Worm (Caenorhabditis elegans) whole organism, late embryonic: ENCODE measurements around the gene egli-1.

Experiments used
- hlh-15 ChIP-seq: sonication (generic microtip); optimal IDR thresholded peaks from 2 replicates; lab custom pipeline; 2016; ENCODE audit warnings: missing genetic modification characterization, missing compliant biosample characterization
- nfya-1 ChIP-seq: sonication (generic microtip); optimal IDR thresholded peaks from 2 replicates; lab custom pipeline; 2017; ENCODE audit warnings: missing genetic modification characterization, mild to moderate bottlenecking, missing compliant biosample characterization, antibody characterized with exemption, moderate library complexity
- pha-2 ChIP-seq: sonication (generic microtip); optimal IDR thresholded peaks from 2 replicates; lab custom pipeline; 2017; ENCODE audit warnings: mild to moderate bottlenecking, missing genetic modification characterization, missing compliant biosample characterization

ce11 chrII:9319058-9319915, 4.5 kb upstream of the egli-1 start, which contains the start of the genes csa-1 and wdfy-2:
- no peak for TF ChIP-seq pha-2 (tag; lab: Kevin White, UChicago)
- TF ChIP-seq hlh-15 (tag; lab: Kevin White, UChicago), result no peak
- no peak for TF ChIP-seq nfya-1 (tag; lab: Kevin White, UChicago)
